Worm (Caenorhabditis elegans) whole organism, L2 larva: Measurements from ENCODE around the gene Y82E9BR.20.

ENCODE experiments used
- R02D3.7 ChIP-seq: fragments of 150-350 bp; optimal IDR thresholded peaks from 2 replicates; lab custom pipeline; 2014; ENCODE audit warnings: missing biosample characterization, missing genetic modification characterization
- nhr-21 ChIP-seq: fragments of 150-350 bp; optimal IDR thresholded peaks from 2 replicates; lab custom pipeline; 2014; ENCODE audit warnings: missing biosample characterization, missing genetic modification characterization

Gene Y82E9BR.20

ce11 chrIII:1421436-1421835, 47.2 kb downstream of the Y82E9BR.20 start:
- no peak for TF ChIP-seq R02D3.7 (tag; lab: Kevin White, UChicago)
- no peak for TF ChIP-seq nhr-21 (tag; lab: Kevin White, UChicago)
